Worm (Caenorhabditis elegans): ENCODE measurements around the gene nipi-3.

DNA sequence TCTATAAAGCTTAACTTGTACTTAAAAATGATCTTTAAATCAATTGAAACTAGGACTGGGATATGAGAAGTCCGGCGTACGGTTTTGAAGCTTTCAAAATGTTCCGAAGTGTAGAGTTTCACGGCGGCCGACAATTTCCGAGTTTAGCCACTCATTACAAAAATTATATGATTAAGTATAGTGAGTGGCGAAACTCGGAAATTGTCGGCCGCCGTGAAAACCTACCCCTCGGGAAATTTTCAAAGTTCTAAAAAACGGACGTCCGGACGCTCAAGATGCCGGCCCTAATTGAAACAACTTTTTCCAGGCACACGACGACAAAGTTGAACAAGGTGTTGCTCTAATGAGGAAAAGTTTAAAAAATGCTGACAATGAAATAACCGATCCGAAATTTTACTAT is 22.6 kb upstream of the nipi-3 start:
- TF ChIP-seq nhr-2 (tag; optimal IDR thresholded peaks at IDR 0.05): no peak
- no peak for TF ChIP-seq unc-120 (tag; optimal IDR thresholded peaks at IDR 0.05; ENCODE audit: poor library complexity, severe bottlenecking)
- TF ChIP-seq lin-13 (tag; optimal IDR thresholded peaks at IDR 0.05): no peak
- no peak for TF ChIP-seq unc-62 (GFP tag; optimal IDR thresholded peaks at IDR 0.05)
- TF ChIP-seq nhr-237 (tag; optimal IDR thresholded peaks at IDR 0.05): no peak
- no peak for TF ChIP-seq mep-1 (tag; optimal IDR thresholded peaks at IDR 0.05)
- no peak for TF ChIP-seq ham-2 (GFP tag; optimal IDR thresholded peaks at IDR 0.05)
- no peak for TF ChIP-seq blmp-1 (tag; optimal IDR thresholded peaks at IDR 0.05)
- no peak for TF ChIP-seq tbx-8 (GFP tag; optimal IDR thresholded peaks at IDR 0.05)
- no peak for TF ChIP-seq unc-39 (tag; optimal IDR thresholded peaks at IDR 0.05)

Measured in whole organism, mixed stage, embryonic.